Worm (Caenorhabditis elegans): ENCODE measurements around the gene pnn-1.

DNA sequence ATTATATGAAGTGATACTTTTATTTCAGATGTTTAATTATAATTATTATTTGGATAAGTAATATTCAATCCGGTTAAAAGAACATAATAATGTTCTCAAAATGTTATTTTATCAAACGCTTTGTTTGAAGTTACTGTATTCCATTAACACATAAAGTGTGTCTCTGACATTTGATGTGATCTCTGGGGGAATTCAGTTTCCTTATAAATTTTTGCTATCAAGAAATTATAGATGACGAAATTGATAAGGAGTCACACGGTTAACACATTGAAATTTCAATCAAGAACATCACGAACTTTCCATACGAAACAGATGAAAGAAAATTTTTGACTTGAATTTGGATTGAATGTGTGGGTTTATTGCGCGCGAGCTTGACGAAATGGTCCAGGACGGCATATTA, 49.2 kb upstream of the pnn-1 start:
- TF ChIP-seq attf-5 (GFP tag; optimal IDR thresholded peaks at IDR 0.05) (no peak), akir-1 (GFP tag; optimal IDR thresholded peaks at IDR 0.05) (no peak), madf-6 (GFP tag; IDR thresholded peaks at IDR 0.05) (no peak), him-1 (tag; optimal IDR thresholded peaks at IDR 0.05) (no peak), F49E8.2 (tag; optimal IDR thresholded peaks at IDR 0.05; ENCODE audit: insufficient read depth) (no peak), nhr-27 (tag; optimal IDR thresholded peaks at IDR 0.05) (no peak), bed-1 (GFP tag; IDR thresholded peaks at IDR 0.05) (no peak), tbx-9 (tag; optimal IDR thresholded peaks at IDR 0.05; ENCODE audit: borderline replicate concordance) (no peak)
